Fruit fly (Drosophila melanogaster) whole organism, wandering third instar larva: ENCODE data around the gene Argk2.

ENCODE experiments used
- Abd-B ChIP-seq: fragments of >200 bp; optimal IDR thresholded peaks from 2 replicates; lab custom pipeline; 2017; ENCODE audit warnings: missing biosample characterization, missing genetic modification characterization
- CG32264 ChIP-seq: fragments of 200-800 bp; sonication (Bioruptor generic); optimal IDR thresholded peaks from 2 replicates; lab custom pipeline; 2016; ENCODE audit warnings: missing biosample characterization, missing genetic modification characterization
- CG9705 ChIP-seq: fragments of 200-800 bp; sonication (Bioruptor generic); optimal IDR thresholded peaks from 2 replicates; lab custom pipeline; 2018; ENCODE audit warnings: missing biosample characterization, mild to moderate bottlenecking, missing genetic modification characterization
- CrebA ChIP-seq: fragments of 200-800 bp; sonication (Bioruptor generic); optimal IDR thresholded peaks from 2 replicates; lab custom pipeline; 2016; ENCODE audit warnings: missing biosample characterization, mild to moderate bottlenecking, missing genetic modification characterization, borderline replicate concordance
- Dfd ChIP-seq: fragments of >200 bp; optimal IDR thresholded peaks from 2 replicates; lab custom pipeline; 2017; ENCODE audit warnings: missing biosample characterization, missing genetic modification characterization
- Dif ChIP-seq: fragments of 200-275, 200-300 bp; sonication (Bioruptor generic); optimal IDR thresholded peaks from 2 replicates; lab custom pipeline; 2018; ENCODE audit warnings: missing biosample characterization, missing genetic modification characterization; ENCODE audit not compliant: partially characterized antibody
- GATAd ChIP-seq: sonication (Bioruptor generic); optimal IDR thresholded peaks from 2 replicates; lab custom pipeline; 2016; ENCODE audit warnings: missing biosample characterization, missing genetic modification characterization
- HLH106 ChIP-seq: fragments of 200-800 bp; optimal IDR thresholded peaks from 3 replicates; lab custom pipeline; 2019; ENCODE audit warnings: missing biosample characterization, mild to moderate bottlenecking, missing genetic modification characterization, moderate library complexity
- Hnf4 ChIP-seq: fragments of 200-800 bp; sonication (Bioruptor generic); optimal IDR thresholded peaks from 2 replicates; lab custom pipeline; 2016; ENCODE audit warnings: missing biosample characterization, mild to moderate bottlenecking, missing genetic modification characterization
- Hr78 ChIP-seq: fragments of >200 bp; optimal IDR thresholded peaks from 2 replicates; lab custom pipeline; 2017; ENCODE audit warnings: missing biosample characterization, missing genetic modification characterization
- Hr83 ChIP-seq: fragments of 200-300 bp; sonication (Bioruptor generic); optimal IDR thresholded peaks from 2 replicates; lab custom pipeline; 2016; ENCODE audit warnings: missing biosample characterization, mild to moderate bottlenecking, missing genetic modification characterization, moderate library complexity; ENCODE audit not compliant: poor library complexity, severe bottlenecking
- Jra ChIP-seq: sonication (Bioruptor generic); optimal IDR thresholded peaks from 2 replicates; lab custom pipeline; 2016; ENCODE audit warnings: missing biosample characterization, missing genetic modification characterization
- Mio ChIP-seq: sonication (Bioruptor generic); optimal IDR thresholded peaks from 2 replicates; lab custom pipeline; 2016; ENCODE audit warnings: missing biosample characterization, missing genetic modification characterization
- Myc ChIP-seq: fragments of >200 bp; optimal IDR thresholded peaks from 2 replicates; lab custom pipeline; 2017
- N ChIP-seq: fragments of >200 bp; optimal IDR thresholded peaks from 2 replicates; lab custom pipeline; 2018; ENCODE audit warnings: missing biosample characterization, missing external identifiers, missing genetic modification characterization
- OdsH ChIP-seq: fragments of 200-800 bp; sonication (Bioruptor generic); optimal IDR thresholded peaks from 2 replicates; lab custom pipeline; 2016; ENCODE audit warnings: missing biosample characterization, mild to moderate bottlenecking, missing genetic modification characterization
- Rel ChIP-seq, 2 experiments: fragments of 200-800 bp; sonication (Bioruptor generic) in 1 of 2; optimal IDR thresholded peaks; 2 replicates in 1 of 2; 3 replicates in 1 of 2; lab custom pipeline; 2016 to 2019; ENCODE audit warnings: mild to moderate bottlenecking in 2 of 2, missing biosample characterization in 2 of 2, missing genetic modification characterization in 2 of 2, moderate library complexity in 1 of 2
- Sp1 ChIP-seq: fragments of 200-800 bp; sonication (Bioruptor generic); optimal IDR thresholded peaks from 3 replicates; lab custom pipeline; 2019; ENCODE audit warnings: missing biosample characterization, mild to moderate bottlenecking, missing genetic modification characterization, moderate library complexity
- Vsx2 ChIP-seq: fragments of 200-300, 225-300 bp; sonication (Bioruptor generic); optimal IDR thresholded peaks from 2 replicates; lab custom pipeline; 2018; ENCODE audit warnings: missing biosample characterization, missing genetic modification characterization; ENCODE audit not compliant: partially characterized antibody
- br ChIP-seq: fragments of 200-800 bp; sonication (Bioruptor generic); optimal IDR thresholded peaks from 2 replicates; lab custom pipeline; 2016; ENCODE audit warnings: missing biosample characterization, missing genetic modification characterization
- brk ChIP-seq: fragments of 200-800 bp; sonication (Bioruptor generic); optimal IDR thresholded peaks from 2 replicates; lab custom pipeline; 2016; ENCODE audit warnings: missing biosample characterization, mild to moderate bottlenecking, missing genetic modification characterization
- dl ChIP-seq, 2 experiments: fragments of 175-275, 200-275 bp in 1 of 2; fragments of 200-275 bp in 1 of 2; sonication (Bioruptor generic); optimal IDR thresholded peaks; lab custom pipeline; 2018; ENCODE audit warnings: mild to moderate bottlenecking in 2 of 2, missing biosample characterization in 2 of 2, missing genetic modification characterization in 2 of 2, moderate library complexity in 2 of 2; ENCODE audit not compliant: partially characterized antibody in 2 of 2, insufficient read depth in 1 of 2
- dmrt93B ChIP-seq: fragments of 200-800 bp; sonication (Bioruptor generic); optimal IDR thresholded peaks from 2 replicates; lab custom pipeline; 2018; ENCODE audit warnings: missing biosample characterization, mild to moderate bottlenecking, missing genetic modification characterization
- dsf ChIP-seq: sonication (Bioruptor generic); optimal IDR thresholded peaks from 2 replicates; lab custom pipeline; 2016; ENCODE audit warnings: missing biosample characterization, missing genetic modification characterization, borderline replicate concordance
- ey ChIP-seq: fragments of 200-800 bp; sonication (Bioruptor generic); optimal IDR thresholded peaks from 2 replicates; lab custom pipeline; 2016; ENCODE audit warnings: missing biosample characterization, missing genetic modification characterization
- foxo ChIP-seq, 2 experiments: fragments of 200-800 bp; sonication (Bioruptor generic); optimal IDR thresholded peaks; 2 replicates in 1 of 2; 3 replicates in 1 of 2; lab custom pipeline; 2016 to 2017; ENCODE audit warnings: missing biosample characterization in 2 of 2, missing genetic modification characterization in 2 of 2
- fru ChIP-seq: fragments of 200-800 bp; sonication (Bioruptor generic); optimal IDR thresholded peaks from 3 replicates; lab custom pipeline; 2016; ENCODE audit warnings: missing biosample characterization, mild to moderate bottlenecking, missing genetic modification characterization
- h ChIP-seq: fragments of 200-800 bp; sonication (Bioruptor generic); optimal IDR thresholded peaks from 3 replicates; lab custom pipeline; 2016; ENCODE audit warnings: missing biosample characterization, mild to moderate bottlenecking, missing genetic modification characterization
- jim ChIP-seq: fragments of 175-275, 200-325 bp; sonication (Bioruptor generic); optimal IDR thresholded peaks from 2 replicates; lab custom pipeline; 2016; ENCODE audit warnings: missing biosample characterization, mild to moderate bottlenecking, missing genetic modification characterization
- lola ChIP-seq: fragments of >200 bp; optimal IDR thresholded peaks from 2 replicates; lab custom pipeline; 2017; ENCODE audit warnings: missing biosample characterization, missing genetic modification characterization
- pan ChIP-seq: fragments of >200 bp; optimal IDR thresholded peaks from 2 replicates; lab custom pipeline; 2017
- psq ChIP-seq: fragments of 200-800 bp; sonication (Bioruptor generic); optimal IDR thresholded peaks from 3 replicates; lab custom pipeline; 2017; ENCODE audit warnings: missing biosample characterization, mild to moderate bottlenecking, missing genetic modification characterization, moderate library complexity
- rgr ChIP-seq: fragments of 200-800 bp; sonication (Bioruptor generic); optimal IDR thresholded peaks from 3 replicates; lab custom pipeline; 2016; ENCODE audit warnings: missing biosample characterization, mild to moderate bottlenecking, missing genetic modification characterization
- sage ChIP-seq: fragments of 200-800 bp; sonication (Bioruptor generic); optimal IDR thresholded peaks from 2 replicates; lab custom pipeline; 2016; ENCODE audit warnings: missing biosample characterization, mild to moderate bottlenecking, missing genetic modification characterization
- sv ChIP-seq: fragments of 200-800 bp; sonication (Bioruptor generic); optimal IDR thresholded peaks from 3 replicates; lab custom pipeline; 2016; ENCODE audit warnings: missing biosample characterization, missing genetic modification characterization
- tai ChIP-seq: sonication (Bioruptor generic); optimal IDR thresholded peaks from 2 replicates; lab custom pipeline; 2016; ENCODE audit warnings: missing biosample characterization, missing genetic modification characterization
- usp ChIP-seq: fragments of >200 bp; optimal IDR thresholded peaks from 2 replicates; lab custom pipeline; 2017; ENCODE audit warnings: missing biosample characterization, missing genetic modification characterization
- woc ChIP-seq: sonication (Bioruptor generic); optimal IDR thresholded peaks from 2 replicates; lab custom pipeline; 2016; ENCODE audit warnings: missing biosample characterization, mild to moderate bottlenecking, missing genetic modification characterization

The Argk2 gene

DNA sequence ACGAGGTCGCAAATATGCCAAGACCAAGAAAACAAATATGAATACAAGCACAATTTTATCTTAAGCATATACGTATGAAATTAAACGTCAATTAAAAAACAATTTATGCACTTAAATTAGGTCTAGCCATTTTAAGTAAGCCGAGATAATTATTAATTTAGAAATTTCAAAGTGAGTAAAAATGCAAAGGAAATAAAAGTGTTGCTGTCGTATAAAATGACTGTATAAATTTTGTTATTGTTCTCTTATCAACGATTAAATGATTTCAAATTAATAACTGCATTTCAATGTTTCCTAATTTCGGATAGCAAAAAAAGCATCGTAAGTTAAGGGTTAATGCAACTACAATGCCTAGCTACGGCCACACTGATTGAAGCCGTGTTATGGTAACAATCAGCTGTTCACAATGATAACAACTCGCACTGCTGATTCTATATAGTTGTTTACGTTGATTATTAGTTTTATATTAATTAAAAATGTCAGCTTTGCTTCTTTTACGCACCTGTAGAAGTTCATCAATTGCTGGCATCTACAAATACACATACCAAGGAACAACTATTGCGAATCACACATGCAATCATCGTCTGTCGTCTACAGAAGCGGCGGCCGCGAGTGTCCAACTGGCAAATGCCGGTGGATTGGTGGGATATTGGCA lies 25.6 kb downstream of the Argk2 start, which contains the start of the genes CG4911 and CG4942:
TSS of gene CG4911 (minus strand) at position 1 of the 655 bp plus-strand sequence.
TSS of gene CG4942 (plus strand) at position 375 of the 655 bp plus-strand sequence.
- TF ChIP-seq Hnf4 (GFP tag; lab: Kevin White, UChicago) (peak; percentile 63), OdsH (GFP tag; lab: Kevin White, UChicago) (peak; percentile 46), Abd-B (GFP tag; lab: Kevin White, UChicago) (no peak), CG32264 (GFP tag; lab: Kevin White, UChicago) (no peak), jim (GFP tag; lab: Kevin White, UChicago) (no peak), psq (GFP tag; lab: Kevin White, UChicago) (peak; percentile 38), brk (GFP tag; lab: Kevin White, UChicago) (peak; percentile 20), Mio (GFP tag; lab: Kevin White, UChicago) (no peak), lola (GFP tag; lab: Kevin White, UChicago) (no peak), woc (GFP tag; lab: Kevin White, UChicago) (peak; percentile 41), CG9705 (peak; percentile 57), pan (lab: Kevin White, UChicago) (no peak), Myc (no peak), dmrt93B (GFP tag; lab: Kevin White, UChicago) (peak; percentile 52), br (GFP tag; lab: Kevin White, UChicago) (no peak), h (GFP tag; lab: Kevin White, UChicago) (peak; percentile 35), N (no peak), sv (peak; percentile 59), tai (GFP tag; lab: Kevin White, UChicago) (peak; percentile 85), dsf (peak; percentile 59), HLH106 (peak; percentile 80), dl (GFP tag; optimal IDR thresholded peaks at IDR 0.05; lab: Kevin White, UChicago; ENCODE audit: insufficient read depth in 1 of 2, partially characterized antibody in 2 of 2) (no peak), usp (GFP tag; lab: Kevin White, UChicago) (no peak), Dfd (GFP tag; lab: Kevin White, UChicago) (no peak), GATAd (GFP tag; lab: Kevin White, UChicago) (peak; percentile 65), Jra (GFP tag; lab: Kevin White, UChicago) (peak; percentile 52), Dif (no peak), rgr (GFP tag; lab: Kevin White, UChicago) (peak; percentile 58), Hr83 (no peak), ey (GFP tag; lab: Kevin White, UChicago) (peak; percentile 72), Hr78 (GFP tag; lab: Kevin White, UChicago) (no peak), sage (GFP tag; lab: Kevin White, UChicago) (no peak), fru (GFP tag; lab: Kevin White, UChicago) (peak; percentile 57), Vsx2 (no peak), Rel (GFP tag; optimal IDR thresholded peaks at IDR 0.05; lab: Kevin White, UChicago) (no peak), Rel (tag; optimal IDR thresholded peaks at IDR 0.05; lab: Kevin White, UChicago) (no peak), CrebA (no peak), Sp1 (GFP tag; lab: Kevin White, UChicago) (peak; percentile 54), foxo (GFP tag; optimal IDR thresholded peaks at IDR 0.05; lab: Kevin White, UChicago) (peak in 1 of 2 experiments; percentile 57)

DNA sequence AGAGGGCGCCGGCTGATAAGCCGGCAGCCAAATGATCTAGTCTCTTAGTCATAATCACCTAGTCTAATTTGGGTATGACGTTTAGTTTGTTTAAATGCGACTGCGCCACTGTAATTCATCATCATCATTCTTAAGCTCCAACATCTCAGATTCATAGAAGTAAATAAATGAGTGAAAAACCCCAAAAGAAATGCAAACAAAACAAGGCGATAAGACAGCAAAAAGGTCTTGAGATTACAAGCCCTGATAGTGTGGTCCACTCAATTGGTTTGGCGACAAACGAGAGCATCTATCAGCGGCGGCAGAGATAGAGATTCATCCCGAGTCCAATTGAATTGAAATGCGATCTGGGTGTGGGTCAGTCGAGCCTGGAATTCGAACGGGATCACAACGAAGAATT lies 27.0 kb downstream of the Argk2 start, which contains the start of gene teq:
TSS of gene teq (plus strand) at position 359 of the 400 bp plus-strand sequence.
- no peak for TF ChIP-seq Rel (GFP tag; optimal IDR thresholded peaks at IDR 0.05; lab: Kevin White, UChicago)
- peak; percentile 84 for TF ChIP-seq Rel (tag; optimal IDR thresholded peaks at IDR 0.05; lab: Kevin White, UChicago)
- TF ChIP-seq foxo (GFP tag; optimal IDR thresholded peaks at IDR 0.05; lab: Kevin White, UChicago) = no peak
- TF ChIP-seq CG9705 = no peak
- no peak for TF ChIP-seq Hr78 (GFP tag; lab: Kevin White, UChicago)
